ENCODE assay signal across 5 worm cellular contexts in genomic region chrX:10218779-10219178, ce11.
A peak's percentile ranks its signal among the peaks of the same experiment; 100 is the strongest.
TF ChIP-seq lines count a peak whose summit lies in the region.

Gene F44A6.5, minus strand, starts transcription at chrX:10218929.

TF ChIP-seq in whole organism, L1 larva, 84 proteins besides CTCF, POLR2A, EP300 and RAD21 (continues in another document):
- no peak for TF ChIP-seq fkh-10 (GFP tag; optimal IDR thresholded peaks at IDR 0.05; lab: Kevin White, UChicago)
- TF ChIP-seq dsc-1 (tag; optimal IDR thresholded peaks at IDR 0.05; lab: Kevin White, UChicago): no peak
- TF ChIP-seq dpl-1 (GFP tag; optimal IDR thresholded peaks at IDR 0.05; lab: Kevin White, UChicago): no peak
- TF ChIP-seq ceh-82 (tag; optimal IDR thresholded peaks at IDR 0.05; lab: Kevin White, UChicago): no peak
- no peak for TF ChIP-seq rnt-1 (tag; optimal IDR thresholded peaks at IDR 0.05; lab: Kevin White, UChicago)
- TF ChIP-seq nhr-85 (tag; lab: Kevin White, UChicago): peak; percentile 91
- TF ChIP-seq ces-1 (GFP tag; optimal IDR thresholded peaks at IDR 0.05; lab: Kevin White, UChicago): no peak
- no peak for TF ChIP-seq nhr-84 (tag; optimal IDR thresholded peaks at IDR 0.05; lab: Kevin White, UChicago)
- TF ChIP-seq lin-39 (tag; optimal IDR thresholded peaks at IDR 0.05; lab: Kevin White, UChicago): no peak
- TF ChIP-seq hlh-4 (tag; optimal IDR thresholded peaks at IDR 0.05; lab: Kevin White, UChicago): no peak
- peak; percentile 79 for TF ChIP-seq nhr-71 (tag; optimal IDR thresholded peaks at IDR 0.05; lab: Kevin White, UChicago)
- TF ChIP-seq fos-1 (tag; optimal IDR thresholded peaks at IDR 0.05; lab: Kevin White, UChicago): no peak
- no peak for TF ChIP-seq lin-15B (tag; optimal IDR thresholded peaks at IDR 0.05; lab: Kevin White, UChicago)
- TF ChIP-seq lin-14 (GFP tag; optimal IDR thresholded peaks at IDR 0.05; lab: Kevin White, UChicago): peak; percentile 63
- TF ChIP-seq ama-1 (optimal IDR thresholded peaks at IDR 0.05; lab: Kevin White, UChicago): no peak
- TF ChIP-seq sup-37 (GFP tag; optimal IDR thresholded peaks at IDR 0.05; lab: Kevin White, UChicago): no peak
- TF ChIP-seq elt-2 (tag; optimal IDR thresholded peaks at IDR 0.05; lab: Kevin White, UChicago): peak; percentile 79
- no peak for TF ChIP-seq nhr-76 (tag; optimal IDR thresholded peaks at IDR 0.05; lab: Kevin White, UChicago)
- peak; percentile 23 for TF ChIP-seq nhr-47 (tag; optimal IDR thresholded peaks at IDR 0.05; lab: Kevin White, UChicago)
- no peak for TF ChIP-seq unc-62 (GFP tag; optimal IDR thresholded peaks at IDR 0.05; lab: Kevin White, UChicago)

TF ChIP-seq in whole organism, L2 larva, 48 proteins besides CTCF, POLR2A, EP300 and RAD21 (continues in another document):
- TF ChIP-seq mdl-1 (tag; optimal IDR thresholded peaks at IDR 0.05; lab: Kevin White, UChicago) (peak in 1 of 2 experiments; percentile 42), peb-1 (tag; optimal IDR thresholded peaks at IDR 0.05; lab: Kevin White, UChicago) (no peak), sem-4 (tag; optimal IDR thresholded peaks at IDR 0.05; lab: Kevin White, UChicago) (no peak), ceh-82 (tag; optimal IDR thresholded peaks at IDR 0.05; lab: Kevin White, UChicago) (no peak), lsy-2 (tag; optimal IDR thresholded peaks at IDR 0.05; lab: Kevin White, UChicago) (peak in 1 of 2 experiments; percentile 26), elt-1 (tag; optimal IDR thresholded peaks at IDR 0.05; lab: Kevin White, UChicago) (no peak), nhr-12 (tag; optimal IDR thresholded peaks at IDR 0.05; lab: Kevin White, UChicago) (no peak), F13H6.1 (tag; optimal IDR thresholded peaks at IDR 0.05; lab: Kevin White, UChicago) (peak; percentile 37), nhr-6 (tag; optimal IDR thresholded peaks at IDR 0.05; lab: Kevin White, UChicago) (no peak), sma-3 (GFP tag; optimal IDR thresholded peaks at IDR 0.05; lab: Kevin White, UChicago) (peak; percentile 49), lin-13 (GFP tag; optimal IDR thresholded peaks at IDR 0.05; lab: Kevin White, UChicago) (no peak), crh-2 (tag; optimal IDR thresholded peaks at IDR 0.05; lab: Kevin White, UChicago) (peak; percentile 59), lin-11 (tag; optimal IDR thresholded peaks at IDR 0.05; lab: Kevin White, UChicago) (no peak), nhr-10 (tag; optimal IDR thresholded peaks at IDR 0.05; lab: Kevin White, UChicago) (no peak), nhr-77 (tag; optimal IDR thresholded peaks at IDR 0.05; lab: Kevin White, UChicago) (no peak), egl-27 (tag; optimal IDR thresholded peaks at IDR 0.05; lab: Kevin White, UChicago) (peak; percentile 16), nhr-21 (tag; optimal IDR thresholded peaks at IDR 0.05; lab: Kevin White, UChicago) (peak; percentile 69), nhr-129 (tag; optimal IDR thresholded peaks at IDR 0.05; lab: Kevin White, UChicago) (peak; percentile 56), R02D3.7 (tag; optimal IDR thresholded peaks at IDR 0.05; lab: Kevin White, UChicago) (no peak), ama-1 (optimal IDR thresholded peaks at IDR 0.05; lab: Kevin White, UChicago) (no peak)

TF ChIP-seq in whole organism, L3 larva, 47 proteins besides CTCF, POLR2A, EP300 and RAD21 (continues in another document):
- TF ChIP-seq nhr-28 (tag; optimal IDR thresholded peaks at IDR 0.05; lab: Kevin White, UChicago) (no peak), ceh-28 (tag; optimal IDR thresholded peaks at IDR 0.05; lab: Kevin White, UChicago) (no peak), mml-1 (tag; optimal IDR thresholded peaks at IDR 0.05; lab: Kevin White, UChicago) (no peak), nhr-77 (tag; optimal IDR thresholded peaks at IDR 0.05; lab: Kevin White, UChicago) (no peak), fkh-2 (tag; optimal IDR thresholded peaks at IDR 0.05; lab: Kevin White, UChicago) (no peak), egl-27 (tag; optimal IDR thresholded peaks at IDR 0.05; lab: Kevin White, UChicago) (no peak), zag-1 (tag; optimal IDR thresholded peaks at IDR 0.05; lab: Kevin White, UChicago) (no peak), nhr-237 (tag; optimal IDR thresholded peaks at IDR 0.05; lab: Kevin White, UChicago) (no peak), daf-12 (tag; optimal IDR thresholded peaks at IDR 0.05; lab: Kevin White, UChicago) (no peak), nhr-12 (tag; optimal IDR thresholded peaks at IDR 0.05; lab: Kevin White, UChicago) (no peak), tbx-2 (tag; optimal IDR thresholded peaks at IDR 0.05; lab: Kevin White, UChicago) (no peak), jun-1 (tag; optimal IDR thresholded peaks at IDR 0.05; lab: Kevin White, UChicago) (peak; percentile 46), aly-2 (tag; optimal IDR thresholded peaks at IDR 0.05; lab: Kevin White, UChicago) (no peak), pqm-1 (tag; optimal IDR thresholded peaks at IDR 0.05; lab: Kevin White, UChicago) (peak; percentile 16), nhr-25 (tag; optimal IDR thresholded peaks at IDR 0.05; lab: Kevin White, UChicago) (peak; percentile 70), elt-1 (tag; optimal IDR thresholded peaks at IDR 0.05; lab: Kevin White, UChicago) (no peak), nhr-67 (tag; optimal IDR thresholded peaks at IDR 0.05; lab: Kevin White, UChicago) (no peak), lin-15B (tag; optimal IDR thresholded peaks at IDR 0.05; lab: Kevin White, UChicago) (no peak), egl-5 (tag; optimal IDR thresholded peaks at IDR 0.05; lab: Kevin White, UChicago) (no peak), ztf-11 (tag; optimal IDR thresholded peaks at IDR 0.05; lab: Kevin White, UChicago) (no peak), eor-1 (tag; optimal IDR thresholded peaks at IDR 0.05; lab: Kevin White, UChicago) (no peak)

TF ChIP-seq in whole organism, L4 larva, 104 proteins besides CTCF, POLR2A, EP300 and RAD21 (continues in another document):
- no peak for TF ChIP-seq lin-38 (GFP tag; IDR thresholded peaks at IDR 0.05; lab: Robert Waterston, UW)
- TF ChIP-seq ztf-7 (tag; optimal IDR thresholded peaks at IDR 0.05; lab: Kevin White, UChicago): peak; percentile 20
- TF ChIP-seq tag-97 (GFP tag; IDR thresholded peaks at IDR 0.05; lab: Robert Waterston, UW): no peak
- no peak for TF ChIP-seq ceh-44 (GFP tag; IDR thresholded peaks at IDR 0.05; lab: Robert Waterston, UW)
- no peak for TF ChIP-seq skn-1 (tag; optimal IDR thresholded peaks at IDR 0.05; lab: Kevin White, UChicago)
- no peak for TF ChIP-seq lim-7 (GFP tag; IDR thresholded peaks at IDR 0.05; lab: Robert Waterston, UW)
- TF ChIP-seq hmg-1.1 (GFP tag; IDR thresholded peaks at IDR 0.05; lab: Robert Waterston, UW): no peak
- TF ChIP-seq ces-1 (GFP tag; optimal IDR thresholded peaks at IDR 0.05; lab: Kevin White, UChicago): no peak
- no peak for TF ChIP-seq ceh-32 (tag; optimal IDR thresholded peaks at IDR 0.05; lab: Kevin White, UChicago; ENCODE audit: poor library complexity)
- TF ChIP-seq jun-1 (tag; optimal IDR thresholded peaks at IDR 0.05; lab: Kevin White, UChicago): no peak
- no peak for TF ChIP-seq Y105C5A.15 (GFP tag; IDR thresholded peaks at IDR 0.05; lab: Robert Waterston, UW)
- TF ChIP-seq F37D6.2 (tag; optimal IDR thresholded peaks at IDR 0.05; lab: Kevin White, UChicago): no peak
- no peak for TF ChIP-seq attf-4 (tag; optimal IDR thresholded peaks at IDR 0.05; lab: Kevin White, UChicago)
- TF ChIP-seq hif-1 (tag; optimal IDR thresholded peaks at IDR 0.05; lab: Kevin White, UChicago): peak in 1 of 2 experiments; percentile 71
- peak; percentile 41 for TF ChIP-seq T20F7.1 (GFP tag; optimal IDR thresholded peaks at IDR 0.05; lab: Kevin White, UChicago)
- TF ChIP-seq R02D3.7 (tag; optimal IDR thresholded peaks at IDR 0.05; lab: Kevin White, UChicago): no peak
- no peak for TF ChIP-seq vab-7 (GFP tag; IDR thresholded peaks at IDR 0.05; lab: Robert Waterston, UW)
- TF ChIP-seq daf-16 (GFP tag; optimal IDR thresholded peaks at IDR 0.05; lab: Kevin White, UChicago): no peak
- TF ChIP-seq daf-16 (tag; optimal IDR thresholded peaks at IDR 0.05; lab: Kevin White, UChicago): peak; percentile 90
- TF ChIP-seq F49E8.2 (tag; optimal IDR thresholded peaks at IDR 0.05; lab: Kevin White, UChicago; ENCODE audit: borderline replicate concordance): no peak
- TF ChIP-seq hlh-11 (tag; optimal IDR thresholded peaks at IDR 0.05; lab: Kevin White, UChicago): peak; percentile 86
- TF ChIP-seq Y48G9A.11 (GFP tag; IDR thresholded peaks at IDR 0.05; lab: Robert Waterston, UW): no peak

TF ChIP-seq in whole organism, young adult, 124 proteins besides CTCF, POLR2A, EP300 and RAD21 (continues in another document):
- no peak for TF ChIP-seq K12H6.12 (tag; optimal IDR thresholded peaks at IDR 0.05; lab: Kevin White, UChicago)
- peak; percentile 42 for TF ChIP-seq lin-40 (tag; optimal IDR thresholded peaks at IDR 0.05; lab: Kevin White, UChicago)
- no peak for TF ChIP-seq mel-28 (tag; optimal IDR thresholded peaks at IDR 0.05; lab: Kevin White, UChicago; ENCODE audit: borderline replicate concordance)
- TF ChIP-seq lsl-1 (GFP tag; optimal IDR thresholded peaks at IDR 0.05; lab: Kevin White, UChicago): no peak
- no peak for TF ChIP-seq ceh-40 (GFP tag; IDR thresholded peaks at IDR 0.05; lab: Robert Waterston, UW)
- TF ChIP-seq F57A8.1 (GFP tag; optimal IDR thresholded peaks at IDR 0.05; lab: Kevin White, UChicago): no peak
- no peak for TF ChIP-seq B0035.1 (tag; optimal IDR thresholded peaks at IDR 0.05; lab: Kevin White, UChicago)
- TF ChIP-seq aptf-2 (GFP tag; conservative IDR thresholded peaks at IDR 0.05; lab: Robert Waterston, UW): no peak
- TF ChIP-seq bed-1 (GFP tag; IDR thresholded peaks at IDR 0.05; lab: Robert Waterston, UW): no peak
- TF ChIP-seq nhr-80 (tag; optimal IDR thresholded peaks at IDR 0.05; lab: Kevin White, UChicago): peak; percentile 53
- no peak for TF ChIP-seq akir-1 (GFP tag; optimal IDR thresholded peaks at IDR 0.05; lab: Kevin White, UChicago)
- no peak for TF ChIP-seq ztf-25 (GFP tag; IDR thresholded peaks at IDR 0.05; lab: Robert Waterston, UW)
- TF ChIP-seq F23B12.7 (tag; optimal IDR thresholded peaks at IDR 0.05; lab: Kevin White, UChicago; ENCODE audit: insufficient read depth): peak; percentile 2
- peak; percentile 19 for TF ChIP-seq ztf-26 (tag; optimal IDR thresholded peaks at IDR 0.05; lab: Kevin White, UChicago)
- no peak for TF ChIP-seq ama-1 (optimal IDR thresholded peaks at IDR 0.05; lab: Kevin White, UChicago)
- no peak for TF ChIP-seq ama-1 (GFP tag; optimal IDR thresholded peaks at IDR 0.05; lab: Kevin White, UChicago)
- TF ChIP-seq madf-8 (GFP tag; conservative IDR thresholded peaks at IDR 0.05; lab: Robert Waterston, UW): no peak
- no peak for TF ChIP-seq ekl-4 (GFP tag; IDR thresholded peaks at IDR 0.05; lab: Robert Waterston, UW)
- TF ChIP-seq F33H1.4 (GFP tag; IDR thresholded peaks at IDR 0.05; lab: Robert Waterston, UW): no peak
- no peak for TF ChIP-seq T07F8.4 (tag; optimal IDR thresholded peaks at IDR 0.05; lab: Kevin White, UChicago)
- TF ChIP-seq mcd-1 (GFP tag; IDR thresholded peaks at IDR 0.05; lab: Robert Waterston, UW): no peak
- TF ChIP-seq Y56A3A.18 (GFP tag; IDR thresholded peaks at IDR 0.05; lab: Robert Waterston, UW): no peak
- TF ChIP-seq ets-4 (GFP tag; optimal IDR thresholded peaks at IDR 0.05; lab: Kevin White, UChicago): no peak
- TF ChIP-seq madf-10 (tag; optimal IDR thresholded peaks at IDR 0.05; lab: Kevin White, UChicago): no peak
- no peak for TF ChIP-seq cebp-1 (GFP tag; IDR thresholded peaks at IDR 0.05; lab: Robert Waterston, UW)
- TF ChIP-seq cebp-1 (tag; optimal IDR thresholded peaks at IDR 0.05; lab: Kevin White, UChicago): peak; percentile 4
